Fruit fly (Drosophila melanogaster) whole organism, embryonic: Measurements from ENCODE around the gene CG7564.

Source experiments
- BEAF-32 ChIP-seq: fragments of 200-800 bp; sonication (Bioruptor generic); optimal IDR thresholded peaks from 3 replicates; lab custom pipeline; 2017; ENCODE audit warnings: missing biosample characterization, missing genetic modification characterization, mild to moderate bottlenecking, moderate library complexity, missing genetic modification reagents
- CG11456 ChIP-seq: fragments of 200-800 bp; sonication (Bioruptor generic); IDR thresholded peaks from 3 replicates; pipeline ENCODE4 v1.3.6; 2022; ENCODE audit warnings: missing biosample characterization, missing genetic modification characterization
- CG11695 ChIP-seq: fragments of 200-800 bp; sonication (Bioruptor generic); IDR thresholded peaks from 3 replicates; pipeline ENCODE4 v1.3.6; 2022; ENCODE audit warnings: missing biosample characterization, missing genetic modification characterization
- CG15479 ChIP-seq: fragments of 200-800 bp; sonication (Bioruptor generic); optimal IDR thresholded peaks from 3 replicates; lab custom pipeline; 2019; ENCODE audit warnings: missing biosample characterization, mild to moderate bottlenecking, missing genetic modification characterization, moderate library complexity
- CG18476 ChIP-seq: fragments of 200-800 bp; sonication (Bioruptor generic); optimal IDR thresholded peaks from 2 replicates; lab custom pipeline; 2016; ENCODE audit warnings: missing biosample characterization, mild to moderate bottlenecking, missing genetic modification characterization
- CG3163 ChIP-seq: fragments of 200-800 bp; sonication (Bioruptor generic); optimal IDR thresholded peaks from 3 replicates; lab custom pipeline; 2016; ENCODE audit warnings: missing biosample characterization, missing genetic modification characterization
- CG32772 ChIP-seq: fragments of 200-800 bp; sonication (Bioruptor generic); IDR thresholded peaks from 2 replicates; pipeline ENCODE4 v1.3.6; 2022; ENCODE audit warnings: missing biosample characterization, missing genetic modification characterization
- CG3847 ChIP-seq: fragments of 200-800 bp; sonication (Bioruptor generic); IDR thresholded peaks from 2 replicates; pipeline ENCODE4 v1.3.6; 2022; ENCODE audit warnings: missing biosample characterization, missing genetic modification characterization
- CG4328 ChIP-seq: fragments of 200-800 bp; sonication (Bioruptor generic); optimal IDR thresholded peaks from 3 replicates; lab custom pipeline; 2017; ENCODE audit warnings: missing biosample characterization, missing genetic modification reagents, missing genetic modification characterization
- CG8478 ChIP-seq: fragments of >200 bp; optimal IDR thresholded peaks from 2 replicates; lab custom pipeline; 2018
- CHES-1-like ChIP-seq: fragments of 200-800 bp; sonication (Bioruptor generic); optimal IDR thresholded peaks from 2 replicates; lab custom pipeline; 2016; ENCODE audit warnings: missing biosample characterization, missing genetic modification characterization
- Camta ChIP-seq: fragments of 200-800 bp; sonication (Bioruptor generic); optimal IDR thresholded peaks from 2 replicates; lab custom pipeline; 2016; ENCODE audit warnings: missing biosample characterization, missing genetic modification characterization
- D19B ChIP-seq: fragments of 200-800 bp; sonication (Bioruptor generic); optimal IDR thresholded peaks from 2 replicates; lab custom pipeline; 2017; ENCODE audit warnings: missing biosample characterization, mild to moderate bottlenecking, missing genetic modification characterization
- Deaf1 ChIP-seq: fragments of 200-800 bp; optimal IDR thresholded peaks from 3 replicates; lab custom pipeline; 2019; ENCODE audit warnings: missing biosample characterization, mild to moderate bottlenecking, missing genetic modification characterization, moderate library complexity
- Dip3 ChIP-seq: fragments of 200-800 bp; sonication (Bioruptor generic); optimal IDR thresholded peaks from 3 replicates; lab custom pipeline; 2016; ENCODE audit warnings: missing biosample characterization, missing genetic modification characterization
- Dref ChIP-seq: fragments of 200-800 bp; sonication (Bioruptor generic); IDR thresholded peaks from 2 replicates; pipeline ENCODE4 v1.3.6; 2022; ENCODE audit warnings: missing biosample characterization, missing genetic modification characterization
- Drgx ChIP-seq: fragments of 200-800 bp; sonication (Bioruptor generic); IDR thresholded peaks from 2 replicates; pipeline ENCODE4 v1.3.6; 2022; ENCODE audit warnings: missing biosample characterization, missing genetic modification characterization
- Hand ChIP-seq: fragments of 200-800 bp; sonication (Bioruptor generic); optimal IDR thresholded peaks from 2 replicates; lab custom pipeline; 2017; ENCODE audit warnings: mild to moderate bottlenecking, missing biosample characterization, missing genetic modification reagents, missing genetic modification characterization
- Hr78 ChIP-seq, 2 experiments: fragments of 200-800 bp in 1 of 2; fragments of >200 bp in 1 of 2; sonication (Bioruptor generic) in 1 of 2; optimal IDR thresholded peaks; 2 replicates each; lab custom pipeline; 2017 to 2019; ENCODE audit warnings: missing biosample characterization in 2 of 2, missing genetic modification characterization in 2 of 2, mild to moderate bottlenecking in 1 of 2, moderate library complexity in 1 of 2
- Lim3 ChIP-seq: fragments of 200-800 bp; sonication (Bioruptor generic); IDR thresholded peaks from 2 replicates; pipeline ENCODE4 v1.3.6; 2022; ENCODE audit warnings: missing biosample characterization, missing genetic modification characterization
- NFAT ChIP-seq: fragments of 200-800 bp; sonication (Bioruptor generic); IDR thresholded peaks from 2 replicates; pipeline ENCODE4 v1.3.6; 2022; ENCODE audit warnings: missing biosample characterization, missing genetic modification characterization
- Oli ChIP-seq: fragments of 200-800 bp; sonication (Bioruptor generic); optimal IDR thresholded peaks from 2 replicates; lab custom pipeline; 2018; ENCODE audit warnings: missing biosample characterization, mild to moderate bottlenecking, missing genetic modification characterization, moderate library complexity
- Scr ChIP-seq: fragments of 200-800 bp; sonication (Bioruptor generic); IDR thresholded peaks from 2 replicates; pipeline ENCODE4 v1.3.6; 2022; ENCODE audit warnings: missing biosample characterization, missing genetic modification characterization; ENCODE audit not compliant: partially characterized antibody
- YL-1 ChIP-seq: fragments of 200-800 bp; sonication (Bioruptor generic); optimal IDR thresholded peaks from 3 replicates; lab custom pipeline; 2017; ENCODE audit warnings: missing biosample characterization, mild to moderate bottlenecking, missing genetic modification characterization
- ac ChIP-seq: fragments of 200-800 bp; sonication (Bioruptor generic); optimal IDR thresholded peaks from 3 replicates; lab custom pipeline; 2017; ENCODE audit warnings: missing biosample characterization, mild to moderate bottlenecking, missing genetic modification characterization
- al ChIP-seq: fragments of 200-800 bp; sonication (Bioruptor generic); IDR thresholded peaks from 2 replicates; pipeline ENCODE4 v1.3.6; 2022; ENCODE audit warnings: missing biosample characterization, missing genetic modification characterization
- ara ChIP-seq: fragments of 200-800 bp; sonication (Bioruptor generic); IDR thresholded peaks from 2 replicates; pipeline ENCODE4 v1.3.6; 2022; ENCODE audit warnings: missing biosample characterization, missing genetic modification characterization
- cg ChIP-seq: fragments of 200-800 bp; sonication (Bioruptor generic); optimal IDR thresholded peaks from 3 replicates; lab custom pipeline; 2019; ENCODE audit warnings: missing biosample characterization, mild to moderate bottlenecking, missing genetic modification characterization, moderate library complexity
- croc ChIP-seq: fragments of 200-800 bp; sonication (Bioruptor generic); conservative IDR thresholded peaks from 3 replicates; pipeline ENCODE4 v1.3.6; 2022; ENCODE audit warnings: missing biosample characterization, missing genetic modification characterization
- dm ChIP-seq: fragments of 200-800 bp; sonication (Bioruptor generic); optimal IDR thresholded peaks from 3 replicates; lab custom pipeline; 2016; ENCODE audit warnings: missing biosample characterization, missing genetic modification characterization
- dpn ChIP-seq, 2 experiments: fragments of 200-800 bp; sonication (Bioruptor generic); optimal IDR thresholded peaks; 3 replicates each; lab custom pipeline; 2016; ENCODE audit warnings: missing biosample characterization in 2 of 2, missing genetic modification characterization in 2 of 2
- gcm ChIP-seq: fragments of 200-800 bp; sonication (Bioruptor generic); optimal IDR thresholded peaks from 2 replicates; lab custom pipeline; 2019; ENCODE audit warnings: missing biosample characterization, mild to moderate bottlenecking, missing genetic modification characterization, moderate library complexity
- jigr1 ChIP-seq: fragments of 200-800 bp; sonication (Bioruptor generic); IDR thresholded peaks from 3 replicates; pipeline ENCODE4 v1.3.6; 2022; ENCODE audit warnings: missing biosample characterization, missing genetic modification characterization
- jumu ChIP-seq: fragments of 200-800 bp; sonication (Bioruptor generic); optimal IDR thresholded peaks from 3 replicates; lab custom pipeline; 2016; ENCODE audit warnings: missing biosample characterization, missing genetic modification characterization
- kni ChIP-seq: fragments of 200-800 bp; sonication (Bioruptor generic); optimal IDR thresholded peaks from 3 replicates; lab custom pipeline; 2017; ENCODE audit warnings: mild to moderate bottlenecking, missing biosample characterization, missing genetic modification reagents, missing genetic modification characterization
- maf-S ChIP-seq: fragments of 200-800 bp; sonication (Bioruptor generic); optimal IDR thresholded peaks from 2 replicates; lab custom pipeline; 2016; ENCODE audit warnings: missing biosample characterization, missing genetic modification characterization
- mam ChIP-seq: fragments of 200-800 bp; sonication (Bioruptor generic); optimal IDR thresholded peaks from 3 replicates; lab custom pipeline; 2016; ENCODE audit warnings: missing biosample characterization, missing genetic modification characterization
- nau ChIP-seq: fragments of 200-800 bp; sonication (Bioruptor generic); optimal IDR thresholded peaks from 3 replicates; lab custom pipeline; 2017; ENCODE audit warnings: missing biosample characterization, mild to moderate bottlenecking, missing genetic modification characterization, missing genetic modification reagents
- pb ChIP-seq: fragments of 200-800 bp; sonication (Bioruptor generic); optimal IDR thresholded peaks from 3 replicates; lab custom pipeline; 2016; ENCODE audit warnings: missing biosample characterization, missing genetic modification characterization
- pita ChIP-seq: fragments of 200-800 bp; sonication (Bioruptor generic); optimal IDR thresholded peaks from 2 replicates; lab custom pipeline; 2017; ENCODE audit warnings: missing biosample characterization, mild to moderate bottlenecking, missing genetic modification characterization
- pros ChIP-seq: fragments of 200-800 bp; sonication (Bioruptor generic); optimal IDR thresholded peaks from 3 replicates; lab custom pipeline; 2019; ENCODE audit warnings: missing biosample characterization, mild to moderate bottlenecking, missing genetic modification characterization, moderate library complexity
- repo ChIP-seq: fragments of 200-800 bp; sonication (Bioruptor generic); optimal IDR thresholded peaks from 2 replicates; lab custom pipeline; 2016; ENCODE audit warnings: missing biosample characterization, missing genetic modification characterization
- salm ChIP-seq: fragments of 200-800 bp; sonication (Bioruptor generic); optimal IDR thresholded peaks from 2 replicates; lab custom pipeline; 2018; ENCODE audit warnings: missing biosample characterization, mild to moderate bottlenecking, missing genetic modification characterization
- scrt ChIP-seq: fragments of 200-800 bp; sonication (Bioruptor generic); optimal IDR thresholded peaks from 2 replicates; lab custom pipeline; 2018; ENCODE audit warnings: missing biosample characterization, mild to moderate bottlenecking, missing genetic modification characterization, moderate library complexity
- sens-2 ChIP-seq: fragments of 200-800 bp; sonication (Bioruptor generic); IDR thresholded peaks from 2 replicates; pipeline ENCODE4 v1.3.6; 2022; ENCODE audit warnings: missing biosample characterization, missing genetic modification characterization
- stwl ChIP-seq: fragments of 200-800 bp; sonication (Bioruptor generic); optimal IDR thresholded peaks from 3 replicates; lab custom pipeline; 2018; ENCODE audit warnings: missing biosample characterization, mild to moderate bottlenecking, missing genetic modification characterization, moderate library complexity
- tio ChIP-seq: fragments of 200-800 bp; sonication (Bioruptor generic); optimal IDR thresholded peaks from 2 replicates; lab custom pipeline; 2017; ENCODE audit warnings: missing biosample characterization, missing genetic modification characterization, inconsistent platforms
- vvl ChIP-seq: fragments of 200-800 bp; sonication (Bioruptor generic); IDR thresholded peaks from 2 replicates; pipeline ENCODE4 v1.3.6; 2022; ENCODE audit warnings: missing biosample characterization, missing genetic modification characterization
- zen2 ChIP-seq: fragments of 200-800 bp; sonication (Bioruptor generic); IDR thresholded peaks from 3 replicates; pipeline ENCODE4 v1.3.6; 2022; ENCODE audit warnings: missing biosample characterization, missing genetic modification characterization; ENCODE audit not compliant: partially characterized antibody

CG7564 gene

DNA sequence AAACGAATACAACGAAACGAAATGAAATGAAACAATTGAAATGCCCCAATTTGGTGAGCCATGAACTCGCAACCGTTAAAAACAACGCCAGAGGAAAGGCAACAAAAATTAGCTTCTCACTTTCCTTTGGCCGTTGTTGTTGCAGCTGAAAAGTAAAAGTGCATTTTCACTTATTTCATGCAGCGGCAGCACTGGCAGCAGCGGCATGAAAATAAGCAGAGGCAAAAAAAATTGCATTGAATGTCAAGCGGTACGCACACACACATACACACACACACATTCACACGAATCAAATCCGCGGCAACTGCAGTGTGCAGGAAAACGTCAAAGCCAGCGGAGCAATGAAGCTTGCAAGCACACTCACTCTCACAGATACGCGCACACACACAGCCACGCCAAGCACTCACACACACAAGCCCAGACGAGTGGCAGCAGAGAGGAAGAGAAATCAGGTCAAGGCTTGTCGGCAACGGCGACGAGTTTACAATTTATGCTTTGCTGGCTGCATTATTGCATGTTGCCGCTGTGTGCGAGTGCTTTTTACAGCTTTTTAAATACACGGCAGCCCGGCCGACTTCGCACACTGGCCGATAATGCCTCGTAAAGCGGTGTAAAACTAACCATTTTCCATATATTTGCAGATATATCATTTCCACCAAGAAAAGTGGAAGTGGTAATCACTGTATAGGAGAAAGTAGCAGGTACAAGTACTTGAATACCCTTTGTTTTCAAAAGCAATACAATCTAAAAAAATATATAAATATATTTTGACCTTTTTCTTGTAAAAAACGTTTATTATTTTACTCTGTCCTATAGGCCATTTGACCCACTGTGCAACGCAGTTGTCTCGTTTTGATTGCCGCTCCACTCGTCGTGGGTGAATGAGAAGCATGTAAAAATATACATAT is 52.5 kb downstream of the CG7564 start (continued):
- TF ChIP-seq pita (no peak), YL-1 (GFP tag; lab: Kevin White, UChicago) (peak; percentile 51), CG11456 (GFP tag; lab: Robert Waterston, UW) (no peak), Hr78 (GFP tag; optimal IDR thresholded peaks at IDR 0.05; lab: Kevin White, UChicago) (peak in 1 of 2 experiments; percentile 71), Scr (GFP tag; lab: Robert Waterston, UW) (no peak), NFAT (GFP tag; lab: Robert Waterston, UW) (no peak), jigr1 (GFP tag; lab: Robert Waterston, UW) (peak; percentile 51; the same call in 1 of the 3 replicates), CG4328 (GFP tag; lab: Kevin White, UChicago) (peak; percentile 51), dpn (GFP tag; optimal IDR thresholded peaks at IDR 0.05; lab: Kevin White, UChicago) (peak; percentile 28 to 68), scrt (GFP tag; lab: Kevin White, UChicago) (peak; percentile 45), D19B (GFP tag; lab: Kevin White, UChicago) (no peak), kni (GFP tag; lab: Kevin White, UChicago) (peak; percentile 20), CG32772 (peak; percentile 73), CG11695 (GFP tag; lab: Robert Waterston, UW) (peak; percentile 71; the same call in 2 of the 3 replicates), BEAF-32 (GFP tag; lab: Kevin White, UChicago) (no peak), CG8478 (lab: Kevin White, UChicago) (peak; percentile 82), Oli (tag; lab: Kevin White, UChicago) (peak; percentile 92), CG3163 (GFP tag; lab: Kevin White, UChicago) (no peak), croc (GFP tag; lab: Robert Waterston, UW) (peak; percentile 83), tio (peak; percentile 49), gcm (GFP tag; lab: Kevin White, UChicago) (peak; percentile 76), al (GFP tag; lab: Robert Waterston, UW) (no peak), Deaf1 (tag; lab: Kevin White, UChicago) (peak; percentile 40), Dip3 (no peak), cg (GFP tag; lab: Kevin White, UChicago) (peak; percentile 86), ara (GFP tag; lab: Robert Waterston, UW) (peak; percentile 69; the same call in 1 of the 2 replicates), Hand (GFP tag; lab: Kevin White, UChicago) (no peak), CHES-1-like (no peak), jumu (no peak), CG18476 (peak; percentile 30), mam (GFP tag; lab: Kevin White, UChicago) (no peak), dm (no peak), Camta (GFP tag; lab: Kevin White, UChicago) (peak; percentile 41), nau (GFP tag; lab: Kevin White, UChicago) (peak; percentile 74), pros (GFP tag; lab: Kevin White, UChicago) (no peak), ac (no peak), maf-S (GFP tag; lab: Kevin White, UChicago) (no peak), stwl (tag; lab: Kevin White, UChicago) (no peak), sens-2 (GFP tag; lab: Robert Waterston, UW) (no peak; the same call in 1 of the 2 replicates), pb (GFP tag; lab: Kevin White, UChicago) (no peak), salm (tag; lab: Kevin White, UChicago) (peak; percentile 85), Drgx (GFP tag; lab: Robert Waterston, UW) (peak; percentile 89), CG3847 (GFP tag; lab: Robert Waterston, UW) (peak; percentile 52; the same call in 1 of the 2 replicates), zen2 (no peak; the same call in 2 of the 3 replicates), CG15479 (GFP tag; lab: Kevin White, UChicago) (no peak), Dref (GFP tag; lab: Robert Waterston, UW) (no peak), vvl (GFP tag; lab: Robert Waterston, UW) (peak; percentile 81), Lim3 (peak; percentile 76), repo (GFP tag; lab: Kevin White, UChicago) (no peak)
